Worm (Caenorhabditis elegans): ENCODE measurements around the gene mccc-1.
"Not testable (repeated sequence)": the region's sequence is repeated elsewhere in the genome, so short reads cannot be mapped to it uniquely, and the experiment has no call there.

mccc-1 gene

ce11 chrIV:9861921-9862320 lies 22.4 kb upstream of the mccc-1 start, which contains the start of gene K07F5.14:
Gene K07F5.14, plus strand, starts transcription at chrIV:9862221.
- TF ChIP-seq unc-62 (GFP tag; optimal IDR thresholded peaks at IDR 0.05), result no peak

DNA sequence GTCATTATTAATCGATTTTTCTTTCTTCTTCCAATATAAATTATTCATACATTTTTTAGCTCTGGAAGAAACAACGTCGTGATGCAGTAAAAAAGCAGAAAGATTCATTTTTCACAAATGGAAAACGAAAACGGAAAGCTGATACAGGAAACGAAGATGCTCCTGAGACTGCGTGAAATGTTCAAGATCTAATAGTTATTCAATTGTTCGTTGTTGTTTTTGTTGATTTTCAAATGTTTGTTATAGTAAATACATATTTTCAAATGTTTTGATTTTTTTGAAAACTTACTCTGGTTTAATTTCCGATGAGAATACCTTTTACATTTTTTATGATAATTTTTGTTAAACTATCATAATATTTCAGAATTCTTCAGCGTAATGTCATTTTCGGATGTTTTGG lies 20.6 kb upstream of the mccc-1 start, which contains the start of gene K07F5.16:
K07F5.16 (plus strand) TSS at position 301 of the 400 bp plus-strand sequence.
- no peak for TF ChIP-seq unc-62 (GFP tag; optimal IDR thresholded peaks at IDR 0.05)

DNA sequence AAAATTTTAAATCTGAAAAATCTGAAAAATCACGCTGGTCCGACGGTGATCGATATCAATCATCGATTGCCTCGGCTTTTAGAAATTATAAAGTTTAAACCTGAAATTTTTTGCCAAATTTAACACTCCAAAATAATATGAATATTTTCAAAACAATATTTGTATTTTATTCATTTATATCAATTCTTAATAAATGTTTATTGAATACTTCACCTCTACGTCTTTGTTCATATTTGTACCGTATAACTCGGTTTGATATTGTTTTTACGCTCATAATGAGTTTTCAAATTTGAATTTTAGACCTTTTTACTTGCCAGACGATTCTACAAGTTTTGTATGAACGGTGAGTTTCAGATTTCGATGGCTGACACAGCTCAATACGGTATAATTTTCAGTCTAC lies 19.6 kb upstream of the mccc-1 start, which contains the start of the genes K07F5.15 and K07F5.22:
K07F5.15 (plus strand) TSS at position 301 of the 400 bp plus-strand sequence.
K07F5.22 (plus strand) TSS at position 301 of the 400 bp plus-strand sequence.
- TF ChIP-seq unc-62 (GFP tag; optimal IDR thresholded peaks at IDR 0.05), result no peak

ce11 chrIV:9866865-9867264 lies 17.5 kb upstream of the mccc-1 start:
- TF ChIP-seq unc-62 (GFP tag; optimal IDR thresholded peaks at IDR 0.05), result no peak

DNA sequence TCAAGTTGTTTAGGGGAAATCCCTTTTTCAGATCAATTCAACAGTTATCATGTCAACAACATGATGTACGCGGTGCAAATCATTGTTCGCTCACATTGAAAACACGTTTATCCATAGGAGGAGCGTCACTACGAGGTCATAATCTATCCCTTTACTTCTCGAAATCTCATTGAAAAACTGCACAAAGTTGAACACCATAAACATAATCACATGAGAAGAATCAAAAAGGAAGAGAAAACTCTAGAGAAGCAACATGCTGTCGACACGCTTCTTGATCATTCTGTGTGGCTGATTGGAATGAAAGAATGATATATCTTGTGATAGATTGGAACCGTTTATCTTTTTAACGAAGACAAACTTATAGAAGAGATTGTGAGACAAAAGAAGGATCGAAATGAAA lies 16.5 kb upstream of the mccc-1 start:
- no peak for TF ChIP-seq unc-62 (GFP tag; optimal IDR thresholded peaks at IDR 0.05)

- no peak for TF ChIP-seq unc-62 (GFP tag; optimal IDR thresholded peaks at IDR 0.05)
Measured at ce11 chrIV:9869344-9869743, 15.0 kb upstream of the mccc-1 start.

- no peak for TF ChIP-seq unc-62 (GFP tag; optimal IDR thresholded peaks at IDR 0.05)
Measured at ce11 chrIV:9872210-9872609, 12.2 kb upstream of the mccc-1 start.

DNA sequence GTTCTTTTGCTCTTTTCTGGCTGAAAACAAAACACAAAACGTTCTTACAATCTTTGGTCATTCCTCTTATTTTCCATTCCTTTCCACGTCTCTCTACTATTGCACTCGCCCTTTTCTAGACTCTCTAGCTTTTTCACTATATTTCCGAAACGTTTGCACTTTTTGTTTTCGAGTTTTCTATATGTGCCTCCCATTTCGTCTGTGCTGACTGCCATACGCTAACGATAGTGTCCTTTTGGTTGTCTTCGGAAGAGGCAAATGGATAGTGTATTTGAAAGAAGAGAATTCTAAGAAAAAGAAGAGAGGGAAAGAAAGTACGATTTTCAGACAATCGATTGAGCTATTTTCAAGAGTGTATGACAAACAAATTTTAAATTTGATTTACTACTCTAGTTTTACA lies 11.6 kb upstream of the mccc-1 start:
- TF ChIP-seq unc-62 (GFP tag; optimal IDR thresholded peaks at IDR 0.05), result no peak

ce11 chrIV:9873837-9874236 lies 10.5 kb upstream of the mccc-1 start:
- no peak for TF ChIP-seq unc-62 (GFP tag; optimal IDR thresholded peaks at IDR 0.05)

- no peak for TF ChIP-seq unc-62 (GFP tag; optimal IDR thresholded peaks at IDR 0.05)
Measured at ce11 chrIV:9875646-9876045, 8.7 kb upstream of the mccc-1 start.

- no peak for TF ChIP-seq unc-62 (GFP tag; optimal IDR thresholded peaks at IDR 0.05)
Measured at ce11 chrIV:9878893-9879379, 5.4 kb upstream of the mccc-1 start, which contains the start of gene nhr-4. Gene nhr-4, plus strand, starts transcription at chrIV:9879329.

DNA sequence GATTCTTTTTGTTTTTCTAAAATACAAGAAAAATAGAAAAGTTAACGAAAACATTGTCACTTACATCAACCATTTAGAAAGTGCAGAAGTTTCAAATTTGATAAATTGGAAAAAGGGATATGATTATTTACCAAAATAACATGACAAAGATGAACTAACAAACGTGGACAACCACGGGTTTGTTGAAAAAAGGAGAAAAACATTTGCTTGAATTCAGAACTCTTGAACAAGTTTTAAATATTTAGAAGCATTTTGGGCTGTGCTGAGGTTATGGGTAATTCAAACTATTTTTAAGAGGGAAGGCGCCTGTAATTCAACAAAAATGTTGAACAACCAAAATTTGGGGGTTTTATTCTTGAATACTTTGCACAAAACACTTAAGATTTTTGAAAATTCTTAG lies 5.5 kb downstream of the mccc-1 start, which contains the start of gene ttbk-3:
ttbk-3 (minus strand) TSS at position 101 of the 400 bp plus-strand sequence.
- no peak for TF ChIP-seq unc-62 (GFP tag; optimal IDR thresholded peaks at IDR 0.05)

DNA sequence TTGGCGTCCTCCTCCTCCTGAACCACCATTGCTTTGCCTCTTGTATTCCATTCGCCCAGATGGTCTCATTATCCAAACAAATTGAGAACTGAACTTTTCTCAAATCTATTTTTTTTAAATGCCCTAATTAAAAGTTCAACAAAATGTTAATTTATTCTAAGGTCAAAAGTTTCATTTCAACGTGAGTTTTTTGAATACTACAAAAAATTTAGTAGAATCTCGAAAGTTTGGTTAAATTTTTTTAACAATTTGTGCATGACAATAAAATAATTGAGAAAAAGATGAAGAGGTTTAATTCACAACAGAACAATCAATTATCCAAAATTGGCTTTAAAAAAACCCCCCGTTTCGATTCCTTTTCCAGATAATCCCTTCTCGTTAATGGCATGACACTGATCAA lies 7.6 kb downstream of the mccc-1 start, which contains the start of gene F32B6.4:
F32B6.4 (minus strand) TSS at position 101 of the 400 bp plus-strand sequence.
- TF ChIP-seq unc-62 (GFP tag; optimal IDR thresholded peaks at IDR 0.05), result no peak

DNA sequence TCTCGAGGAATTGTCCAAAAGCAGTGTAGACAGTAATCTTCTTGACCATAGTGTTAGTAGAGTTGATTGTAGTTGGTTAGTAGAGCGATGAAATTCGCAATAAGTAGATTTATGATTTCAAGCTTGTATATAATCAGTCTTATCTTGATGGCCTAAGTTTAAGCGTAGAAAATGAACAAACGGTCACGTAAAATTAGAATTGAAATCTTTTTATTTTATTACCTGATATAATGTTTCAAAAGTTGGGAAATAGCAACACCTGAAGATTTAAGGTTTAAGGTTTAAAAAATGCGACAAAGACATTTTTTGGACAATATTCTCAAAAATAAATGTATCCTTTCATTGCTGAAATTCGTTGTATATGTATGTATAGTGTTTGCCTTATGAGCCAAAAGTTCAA lies 9.3 kb downstream of the mccc-1 start, which contains the start of gene sss-1:
sss-1 (minus strand) TSS at position 101 of the 400 bp plus-strand sequence.
- not testable (repeated sequence) for TF ChIP-seq unc-62 (GFP tag; optimal IDR thresholded peaks at IDR 0.05)

ce11 chrIV:9894331-9894730 lies 10.0 kb downstream of the mccc-1 start, which contains the start of gene msp-77:
Gene msp-77, plus strand, starts transcription at chrIV:9894631.
- not testable (repeated sequence) for TF ChIP-seq unc-62 (GFP tag; optimal IDR thresholded peaks at IDR 0.05)

DNA sequence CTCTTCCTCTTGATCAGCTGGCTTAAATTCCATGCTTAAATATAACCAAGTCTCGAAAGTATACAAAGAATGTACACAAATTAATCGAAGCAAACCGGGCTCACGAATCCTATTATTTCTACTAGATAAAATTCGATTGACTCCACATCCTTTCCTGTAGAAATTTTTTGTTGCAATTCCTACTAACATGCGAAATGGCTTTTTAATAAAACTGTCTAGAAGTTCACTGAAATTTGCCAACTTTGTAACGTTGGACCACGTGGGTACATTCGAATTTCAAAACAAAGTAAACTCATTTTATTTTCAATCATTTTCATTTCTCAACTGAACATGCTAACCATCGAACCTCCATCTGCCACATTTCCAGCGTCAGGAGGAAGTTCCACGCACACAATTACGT lies 10.7 kb downstream of the mccc-1 start, which contains the start of gene ssp-32:
ssp-32 (plus strand) TSS at position 301 of the 400 bp plus-strand sequence.
- TF ChIP-seq unc-62 (GFP tag; optimal IDR thresholded peaks at IDR 0.05), result no peak

ce11 chrIV:9898712-9899111 lies 14.3 kb downstream of the mccc-1 start, which contains the start of gene tbc-3:
Gene tbc-3, plus strand, starts transcription at chrIV:9899012.
- no peak for TF ChIP-seq unc-62 (GFP tag; optimal IDR thresholded peaks at IDR 0.05)
